Worm (Caenorhabditis elegans): ENCODE data around the gene F14F7.7.

Gene F14F7.7

ce11 chrIII:13005161-13005560 lies 25.5 kb upstream of the F14F7.7 start, which contains the start of gene snf-7:
Gene snf-7 (plus strand): TSS chrIII:13005461.
- TF ChIP-seq tbx-2 (tag; optimal IDR thresholded peaks at IDR 0.05) (no peak), elt-1 (tag; optimal IDR thresholded peaks at IDR 0.05) (no peak), daf-12 (tag; optimal IDR thresholded peaks at IDR 0.05) (no peak), snpc-4 (tag; optimal IDR thresholded peaks at IDR 0.05) (no peak), unc-62 (GFP tag; optimal IDR thresholded peaks at IDR 0.05) (no peak), elt-2 (tag; optimal IDR thresholded peaks at IDR 0.05) (no peak), nhr-43 (tag; optimal IDR thresholded peaks at IDR 0.05; ENCODE audit: poor library complexity, severe bottlenecking) (no peak), nhr-11 (tag; optimal IDR thresholded peaks at IDR 0.05) (no peak), ceh-28 (tag; optimal IDR thresholded peaks at IDR 0.05) (no peak), R02D3.7 (tag; optimal IDR thresholded peaks at IDR 0.05) (no peak)

ce11 chrIII:13011927-13012326 lies 18.8 kb upstream of the F14F7.7 start:
- TF ChIP-seq ceh-9 (tag; optimal IDR thresholded peaks at IDR 0.05) (no peak), unc-62 (GFP tag; optimal IDR thresholded peaks at IDR 0.05) (peak; percentile 4), eor-1 (tag; optimal IDR thresholded peaks at IDR 0.05) (no peak), nhr-23 (tag; optimal IDR thresholded peaks at IDR 0.05) (peak; percentile 74), snpc-4 (tag; optimal IDR thresholded peaks at IDR 0.05) (no peak), lin-15B (tag; optimal IDR thresholded peaks at IDR 0.05) (no peak), elt-3 (tag; optimal IDR thresholded peaks at IDR 0.05) (no peak)

- TF ChIP-seq nhr-67 (tag; optimal IDR thresholded peaks at IDR 0.05) (no peak), fos-1 (tag; optimal IDR thresholded peaks at IDR 0.05) (no peak), aly-2 (tag; optimal IDR thresholded peaks at IDR 0.05) (no peak), ceh-28 (tag; optimal IDR thresholded peaks at IDR 0.05) (no peak), lin-15B (tag; optimal IDR thresholded peaks at IDR 0.05) (no peak), lsy-12 (tag; optimal IDR thresholded peaks at IDR 0.05) (no peak), nhr-11 (tag; optimal IDR thresholded peaks at IDR 0.05) (no peak), egl-5 (tag; optimal IDR thresholded peaks at IDR 0.05) (no peak), R02D3.7 (tag; optimal IDR thresholded peaks at IDR 0.05) (no peak), ztf-4 (tag; optimal IDR thresholded peaks at IDR 0.05) (no peak), nhr-77 (tag; optimal IDR thresholded peaks at IDR 0.05) (no peak), ceh-82 (tag; optimal IDR thresholded peaks at IDR 0.05) (no peak), egl-27 (tag; optimal IDR thresholded peaks at IDR 0.05) (no peak), nhr-12 (tag; optimal IDR thresholded peaks at IDR 0.05) (no peak), jun-1 (tag; optimal IDR thresholded peaks at IDR 0.05) (no peak), nhr-43 (tag; optimal IDR thresholded peaks at IDR 0.05; ENCODE audit: poor library complexity, severe bottlenecking) (no peak), elt-3 (tag; optimal IDR thresholded peaks at IDR 0.05) (no peak), nhr-28 (tag; optimal IDR thresholded peaks at IDR 0.05) (no peak), zag-1 (tag; optimal IDR thresholded peaks at IDR 0.05) (no peak), snpc-4 (tag; optimal IDR thresholded peaks at IDR 0.05) (no peak)
Measured at ce11 chrIII:13013912-13014311, 16.8 kb upstream of the F14F7.7 start.

ce11 chrIII:13015754-13016317 lies 14.9 kb upstream of the F14F7.7 start:
- no peak for TF ChIP-seq nhr-11 (tag; optimal IDR thresholded peaks at IDR 0.05)
- TF ChIP-seq nhr-25 (tag; optimal IDR thresholded peaks at IDR 0.05), result peak; percentile 43
- no peak for TF ChIP-seq tbx-2 (tag; optimal IDR thresholded peaks at IDR 0.05)
- no peak for TF ChIP-seq nhr-67 (tag; optimal IDR thresholded peaks at IDR 0.05)
- no peak for TF ChIP-seq ztf-4 (tag; optimal IDR thresholded peaks at IDR 0.05)
- no peak for TF ChIP-seq mml-1 (tag; optimal IDR thresholded peaks at IDR 0.05)
- no peak for TF ChIP-seq fos-1 (tag; optimal IDR thresholded peaks at IDR 0.05)
- TF ChIP-seq nhr-28 (tag; optimal IDR thresholded peaks at IDR 0.05), result no peak
- peak; percentile 56 for TF ChIP-seq lin-39 (tag; optimal IDR thresholded peaks at IDR 0.05)
- no peak for TF ChIP-seq nhr-76 (tag; optimal IDR thresholded peaks at IDR 0.05)
- TF ChIP-seq egl-27 (tag; optimal IDR thresholded peaks at IDR 0.05), result no peak
- peak; percentile 66 for TF ChIP-seq nfya-1 (tag; optimal IDR thresholded peaks at IDR 0.05; ENCODE audit: insufficient read depth)
- no peak for TF ChIP-seq ZK546.5 (tag; optimal IDR thresholded peaks at IDR 0.05)
- TF ChIP-seq unc-39 (tag; optimal IDR thresholded peaks at IDR 0.05), result no peak
- TF ChIP-seq elt-3 (tag; optimal IDR thresholded peaks at IDR 0.05), result no peak
- no peak for TF ChIP-seq pha-4 (tag; optimal IDR thresholded peaks at IDR 0.05)
- no peak for TF ChIP-seq sea-2 (GFP tag; optimal IDR thresholded peaks at IDR 0.05)
- peak; percentile 15 for TF ChIP-seq nhr-43 (tag; optimal IDR thresholded peaks at IDR 0.05; ENCODE audit: poor library complexity, severe bottlenecking)
- no peak for TF ChIP-seq ceh-28 (tag; optimal IDR thresholded peaks at IDR 0.05)
- TF ChIP-seq R02D3.7 (tag; optimal IDR thresholded peaks at IDR 0.05), result no peak
- TF ChIP-seq pqm-1 (tag; optimal IDR thresholded peaks at IDR 0.05), result peak; percentile 3
- TF ChIP-seq aly-2 (tag; optimal IDR thresholded peaks at IDR 0.05), result no peak
- TF ChIP-seq eor-1 (tag; optimal IDR thresholded peaks at IDR 0.05), result no peak
- no peak for TF ChIP-seq snpc-4 (tag; optimal IDR thresholded peaks at IDR 0.05)
- no peak for TF ChIP-seq fkh-10 (GFP tag; optimal IDR thresholded peaks at IDR 0.05)
- no peak for TF ChIP-seq daf-12 (tag; optimal IDR thresholded peaks at IDR 0.05)
- peak; percentile 31 for TF ChIP-seq elt-2 (tag; optimal IDR thresholded peaks at IDR 0.05)
- no peak for TF ChIP-seq ztf-11 (tag; optimal IDR thresholded peaks at IDR 0.05)
- TF ChIP-seq ceh-16 (tag; optimal IDR thresholded peaks at IDR 0.05), result no peak
- no peak for TF ChIP-seq unc-62 (GFP tag; optimal IDR thresholded peaks at IDR 0.05)
- TF ChIP-seq jun-1 (tag; optimal IDR thresholded peaks at IDR 0.05), result peak; percentile 45
- peak; percentile 53 for TF ChIP-seq lsy-12 (tag; optimal IDR thresholded peaks at IDR 0.05)
- TF ChIP-seq nhr-23 (tag; optimal IDR thresholded peaks at IDR 0.05), result peak; percentile 34
- TF ChIP-seq nhr-77 (tag; optimal IDR thresholded peaks at IDR 0.05), result no peak
- no peak for TF ChIP-seq ceh-82 (tag; optimal IDR thresholded peaks at IDR 0.05)
- TF ChIP-seq lin-15B (tag; optimal IDR thresholded peaks at IDR 0.05), result peak; percentile 7
- no peak for TF ChIP-seq nhr-237 (tag; optimal IDR thresholded peaks at IDR 0.05)
- TF ChIP-seq egl-5 (tag; optimal IDR thresholded peaks at IDR 0.05), result no peak
- no peak for TF ChIP-seq nhr-12 (tag; optimal IDR thresholded peaks at IDR 0.05)

Measured in whole organism, L3 larva.